Worm (Caenorhabditis elegans): Measurements from ENCODE around the gene flp-27.

Gene flp-27

ce11 chrII:5717831-5718230 lies 37.0 kb downstream of the flp-27 start, which contains the start of gene zipt-3:
Gene zipt-3 (plus strand): TSS chrII:5718131.
- TF ChIP-seq ztf-29 (GFP tag; IDR thresholded peaks at IDR 0.05) = no peak
- no peak for TF ChIP-seq tab-1 (GFP tag; IDR thresholded peaks at IDR 0.05)
- TF ChIP-seq flt-1 (GFP tag; IDR thresholded peaks at IDR 0.05) = no peak
- no peak for TF ChIP-seq cog-1 (tag; optimal IDR thresholded peaks at IDR 0.05)
- no peak for TF ChIP-seq ztf-23 (GFP tag; IDR thresholded peaks at IDR 0.05)
- no peak for TF ChIP-seq T22C8.4 (GFP tag; IDR thresholded peaks at IDR 0.05)

- TF ChIP-seq tab-1 (GFP tag; IDR thresholded peaks at IDR 0.05) (no peak), cog-1 (tag; optimal IDR thresholded peaks at IDR 0.05) (no peak), ztf-29 (GFP tag; IDR thresholded peaks at IDR 0.05) (no peak), med-1 (GFP tag; optimal IDR thresholded peaks at IDR 0.05; ENCODE audit: insufficient read depth) (no peak), ref-1 (GFP tag; conservative IDR thresholded peaks at IDR 0.05) (no peak), flt-1 (GFP tag; IDR thresholded peaks at IDR 0.05) (no peak), klf-2 (GFP tag; conservative IDR thresholded peaks at IDR 0.05) (no peak), ztf-23 (GFP tag; IDR thresholded peaks at IDR 0.05) (no peak), T22C8.4 (GFP tag; IDR thresholded peaks at IDR 0.05) (no peak)
Observed at ce11 chrII:5719848-5720247, 39.0 kb downstream of the flp-27 start, which contains the start of gene damt-1. Gene damt-1 (plus strand): TSS chrII:5720148.

DNA sequence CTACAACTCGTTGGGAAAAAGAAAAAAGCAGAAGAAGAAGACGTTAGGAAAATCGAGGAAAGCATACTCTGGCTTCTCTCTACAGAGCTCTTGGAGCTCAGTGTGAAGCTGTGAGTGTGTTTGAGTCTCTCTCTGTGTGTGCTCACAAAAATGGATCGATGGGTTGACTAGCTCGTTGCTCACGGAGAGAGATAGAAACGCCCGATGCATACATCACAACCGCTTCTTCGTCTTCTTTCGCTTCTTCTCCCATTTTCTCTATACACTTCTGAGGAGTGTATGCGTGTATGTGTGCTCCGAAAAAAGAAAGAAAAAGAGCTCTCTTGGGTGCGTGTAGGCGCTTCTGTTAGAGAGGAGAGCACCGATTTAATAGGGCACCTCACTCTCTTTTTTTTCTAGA lies 44.3 kb downstream of the flp-27 start:
- TF ChIP-seq T22C8.4 (GFP tag; IDR thresholded peaks at IDR 0.05) (no peak), med-1 (GFP tag; optimal IDR thresholded peaks at IDR 0.05; ENCODE audit: insufficient read depth) (no peak), tab-1 (GFP tag; IDR thresholded peaks at IDR 0.05) (no peak), ztf-23 (GFP tag; IDR thresholded peaks at IDR 0.05) (no peak)

DNA sequence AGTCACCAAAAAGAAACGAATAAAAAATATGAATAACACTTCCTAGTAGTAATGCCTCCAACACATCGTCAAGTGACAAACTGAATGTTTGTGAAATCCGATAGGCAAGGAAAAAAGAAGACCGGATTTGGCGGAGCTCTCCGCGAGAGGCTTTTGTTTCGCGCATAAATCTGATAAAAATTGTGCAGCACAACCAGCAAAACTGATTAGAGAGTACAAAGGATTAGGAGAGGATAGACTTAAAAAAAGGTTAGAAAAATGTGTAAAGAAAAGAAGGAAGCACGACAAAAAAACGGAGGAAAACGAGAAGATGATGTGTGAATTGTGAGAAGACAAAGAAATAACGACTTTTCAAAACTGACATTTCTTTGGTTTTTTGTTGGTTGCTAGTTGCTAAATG lies 46.9 kb downstream of the flp-27 start, which contains the start of gene rab-3:
TSS of gene rab-3 (minus strand) at position 147 of the 400 bp plus-strand sequence.
- TF ChIP-seq med-1 (GFP tag; optimal IDR thresholded peaks at IDR 0.05; ENCODE audit: insufficient read depth) (no peak), ztf-29 (GFP tag; IDR thresholded peaks at IDR 0.05) (no peak), flt-1 (GFP tag; IDR thresholded peaks at IDR 0.05) (no peak), tab-1 (GFP tag; IDR thresholded peaks at IDR 0.05) (no peak), ztf-23 (GFP tag; IDR thresholded peaks at IDR 0.05) (no peak), cog-1 (tag; optimal IDR thresholded peaks at IDR 0.05) (no peak), T22C8.4 (GFP tag; IDR thresholded peaks at IDR 0.05) (no peak), ref-1 (GFP tag; conservative IDR thresholded peaks at IDR 0.05) (no peak), klf-2 (GFP tag; conservative IDR thresholded peaks at IDR 0.05) (no peak)

- TF ChIP-seq ztf-23 (GFP tag; IDR thresholded peaks at IDR 0.05) = no peak
- no peak for TF ChIP-seq klf-2 (GFP tag; conservative IDR thresholded peaks at IDR 0.05)
- no peak for TF ChIP-seq cog-1 (tag; optimal IDR thresholded peaks at IDR 0.05)
- TF ChIP-seq flt-1 (GFP tag; IDR thresholded peaks at IDR 0.05) = no peak
- no peak for TF ChIP-seq ztf-29 (GFP tag; IDR thresholded peaks at IDR 0.05)
- no peak for TF ChIP-seq med-1 (GFP tag; optimal IDR thresholded peaks at IDR 0.05; ENCODE audit: insufficient read depth)
- no peak for TF ChIP-seq tab-1 (GFP tag; IDR thresholded peaks at IDR 0.05)
- no peak for TF ChIP-seq T22C8.4 (GFP tag; IDR thresholded peaks at IDR 0.05)
- no peak for TF ChIP-seq ref-1 (GFP tag; conservative IDR thresholded peaks at IDR 0.05)
Observed at ce11 chrII:5730343-5731083, 49.7 kb downstream of the flp-27 start, which contains the start of the genes C18A3.7 and C18A3.11. Gene C18A3.7 (minus strand): TSS chrII:5730443. Gene C18A3.11 (plus strand): TSS chrII:5731033.

Measured in whole organism, midembryonic.